Worm (Caenorhabditis elegans): Measurements from ENCODE around the gene C54E10.3.
"Not testable (repeated sequence)": the region's sequence is repeated elsewhere in the genome, so short reads cannot be mapped to it uniquely, and the experiment has no call there.

Gene C54E10.3

ce11 chrV:18810705-18811104 is at the start of gene C54E10.3:
Gene C54E10.3 (plus strand): TSS chrV:18811005.
- TF ChIP-seq unc-62 (GFP tag; optimal IDR thresholded peaks at IDR 0.05): no peak

- no peak for TF ChIP-seq unc-62 (GFP tag; optimal IDR thresholded peaks at IDR 0.05)
Measured at ce11 chrV:18761078-18761477, 49.7 kb upstream of the C54E10.3 start, which contains the start of gene F11D11.4. Gene F11D11.4 (plus strand): TSS chrV:18761378.

- not testable (repeated sequence) for TF ChIP-seq unc-62 (GFP tag; optimal IDR thresholded peaks at IDR 0.05)
Measured at ce11 chrV:18762044-18762443, 48.8 kb upstream of the C54E10.3 start, which contains the start of gene F11D11.22. Gene F11D11.22 (plus strand): TSS chrV:18762344.

- TF ChIP-seq unc-62 (GFP tag; optimal IDR thresholded peaks at IDR 0.05): no peak
Measured at ce11 chrV:18769902-18770301, 40.9 kb upstream of the C54E10.3 start.

- no peak for TF ChIP-seq unc-62 (GFP tag; optimal IDR thresholded peaks at IDR 0.05)
Measured at ce11 chrV:18770623-18771022, 40.2 kb upstream of the C54E10.3 start, which contains the start of gene clec-255. Gene clec-255 (minus strand): TSS chrV:18770723.

ce11 chrV:18771390-18771789 is 39.4 kb upstream of the C54E10.3 start, which contains the start of gene clec-256:
Gene clec-256 (plus strand): TSS chrV:18771690.
- no peak for TF ChIP-seq unc-62 (GFP tag; optimal IDR thresholded peaks at IDR 0.05)

- TF ChIP-seq unc-62 (GFP tag; optimal IDR thresholded peaks at IDR 0.05): no peak
Measured at ce11 chrV:18771804-18772386, 38.9 kb upstream of the C54E10.3 start.

ce11 chrV:18772761-18773160 is 38.0 kb upstream of the C54E10.3 start, which contains the start of gene clec-257:
Gene clec-257 (plus strand): TSS chrV:18773061.
- TF ChIP-seq unc-62 (GFP tag; optimal IDR thresholded peaks at IDR 0.05): no peak

- TF ChIP-seq unc-62 (GFP tag; optimal IDR thresholded peaks at IDR 0.05): no peak
Measured at ce11 chrV:18776245-18776737, 34.5 kb upstream of the C54E10.3 start, which contains the start of gene Y17D7B.4. Gene Y17D7B.4 (minus strand): TSS chrV:18776687.

- no peak for TF ChIP-seq unc-62 (GFP tag; optimal IDR thresholded peaks at IDR 0.05)
Measured at ce11 chrV:18780605-18781004, 30.2 kb upstream of the C54E10.3 start.

ce11 chrV:18782747-18783146 is 28.1 kb upstream of the C54E10.3 start:
- TF ChIP-seq unc-62 (GFP tag; optimal IDR thresholded peaks at IDR 0.05): no peak

ce11 chrV:18783474-18783873 is 27.3 kb upstream of the C54E10.3 start, which contains the start of gene Y17D7B.10:
Gene Y17D7B.10 (plus strand): TSS chrV:18783716.
- TF ChIP-seq unc-62 (GFP tag; optimal IDR thresholded peaks at IDR 0.05): no peak

- no peak for TF ChIP-seq unc-62 (GFP tag; optimal IDR thresholded peaks at IDR 0.05)
Measured at ce11 chrV:18786694-18787093, 24.1 kb upstream of the C54E10.3 start, which contains the start of gene Y17D7B.3. Gene Y17D7B.3 (minus strand): TSS chrV:18786794.

- no peak for TF ChIP-seq unc-62 (GFP tag; optimal IDR thresholded peaks at IDR 0.05)
Measured at ce11 chrV:18787417-18787918, 23.3 kb upstream of the C54E10.3 start, which contains the start of gene Y17D7B.2. Gene Y17D7B.2 (plus strand): TSS chrV:18787739.

- no peak for TF ChIP-seq unc-62 (GFP tag; optimal IDR thresholded peaks at IDR 0.05)
Measured at ce11 chrV:18790658-18791057, 20.1 kb upstream of the C54E10.3 start, which contains the start of gene nhr-231. Gene nhr-231 (plus strand): TSS chrV:18790958.

- no peak for TF ChIP-seq unc-62 (GFP tag; optimal IDR thresholded peaks at IDR 0.05)
Measured at ce11 chrV:18800811-18801210, 10.0 kb upstream of the C54E10.3 start, which contains the start of gene nhr-170. Gene nhr-170 (minus strand): TSS chrV:18800826.

ce11 chrV:18802077-18802476 is 8.7 kb upstream of the C54E10.3 start, which contains the start of gene C54E10.11:
Gene C54E10.11 (minus strand): TSS chrV:18802177.
- no peak for TF ChIP-seq unc-62 (GFP tag; optimal IDR thresholded peaks at IDR 0.05)
